Worm (Caenorhabditis elegans): ENCODE measurements around the gene R02D5.1.

The R02D5.1 gene

ce11 chrV:14527210-14527609, 19.2 kb downstream of the R02D5.1 start:
- TF ChIP-seq unc-42 (tag; optimal IDR thresholded peaks at IDR 0.05) (peak; percentile 65), C08G9.2 (tag; optimal IDR thresholded peaks at IDR 0.05) (no peak)

- TF ChIP-seq ets-4 (tag; optimal IDR thresholded peaks at IDR 0.05): no peak
- TF ChIP-seq odd-2 (tag; optimal IDR thresholded peaks at IDR 0.05): no peak
- no peak for TF ChIP-seq fax-1 (tag; optimal IDR thresholded peaks at IDR 0.05)
- no peak for TF ChIP-seq hlh-13 (GFP tag; optimal IDR thresholded peaks at IDR 0.05)
- TF ChIP-seq K09A11.1 (tag; optimal IDR thresholded peaks at IDR 0.05; ENCODE audit: insufficient read depth): no peak
- TF ChIP-seq pha-4 (tag; optimal IDR thresholded peaks at IDR 0.05): no peak
- no peak for TF ChIP-seq hlh-6 (tag; optimal IDR thresholded peaks at IDR 0.05)
- TF ChIP-seq fkh-10 (GFP tag; optimal IDR thresholded peaks at IDR 0.05): no peak
- TF ChIP-seq F13H6.1 (tag; optimal IDR thresholded peaks at IDR 0.05): no peak
- TF ChIP-seq elt-2 (tag; optimal IDR thresholded peaks at IDR 0.05): no peak
- no peak for TF ChIP-seq ahr-1 (tag; optimal IDR thresholded peaks at IDR 0.05)
- TF ChIP-seq C38D4.7 (GFP tag; optimal IDR thresholded peaks at IDR 0.05): no peak
Observed at ce11 chrV:14530813-14531212, 22.8 kb downstream of the R02D5.1 start, which contains the start of gene kcnl-4. Gene kcnl-4, plus strand, starts transcription at chrV:14531113.

- TF ChIP-seq ceh-9 (tag; optimal IDR thresholded peaks at IDR 0.05): no peak
- TF ChIP-seq rnt-1 (tag; optimal IDR thresholded peaks at IDR 0.05): no peak
- TF ChIP-seq hlh-30 (tag; optimal IDR thresholded peaks at IDR 0.05; ENCODE audit: insufficient read depth): no peak
Observed at ce11 chrV:14532374-14532773, 24.3 kb downstream of the R02D5.1 start.

- TF ChIP-seq ceh-19 (GFP tag; optimal IDR thresholded peaks at IDR 0.05): no peak
- TF ChIP-seq ceh-31 (tag; optimal IDR thresholded peaks at IDR 0.05): no peak
- TF ChIP-seq mec-3 (tag; optimal IDR thresholded peaks at IDR 0.05; ENCODE audit: borderline replicate concordance): no peak
- no peak for TF ChIP-seq pat-9 (tag; optimal IDR thresholded peaks at IDR 0.05)
- TF ChIP-seq K02D7.2 (tag; optimal IDR thresholded peaks at IDR 0.05): no peak
- TF ChIP-seq ceh-48 (tag; optimal IDR thresholded peaks at IDR 0.05): no peak
- no peak for TF ChIP-seq hlh-6 (tag; optimal IDR thresholded peaks at IDR 0.05)
- TF ChIP-seq rnt-1 (tag; optimal IDR thresholded peaks at IDR 0.05): no peak
- TF ChIP-seq fkh-10 (GFP tag; optimal IDR thresholded peaks at IDR 0.05): no peak
- TF ChIP-seq sox-2 (GFP tag; IDR thresholded peaks at IDR 0.05): no peak
- no peak for TF ChIP-seq ceh-45 (GFP tag; IDR thresholded peaks at IDR 0.05)
- TF ChIP-seq ceh-24 (tag; optimal IDR thresholded peaks at IDR 0.05): no peak
- no peak for TF ChIP-seq npax-4 (tag; optimal IDR thresholded peaks at IDR 0.05)
Observed at ce11 chrV:14536274-14536673, 28.2 kb downstream of the R02D5.1 start, which contains the start of gene tag-191. Gene tag-191, minus strand, starts transcription at chrV:14536374.

ce11 chrV:14539355-14539754, 31.3 kb downstream of the R02D5.1 start:
- TF ChIP-seq hlh-30 (tag; optimal IDR thresholded peaks at IDR 0.05; ENCODE audit: insufficient read depth) (no peak), zip-5 (tag; optimal IDR thresholded peaks at IDR 0.05) (no peak), fax-1 (tag; optimal IDR thresholded peaks at IDR 0.05) (no peak), sox-4 (tag; optimal IDR thresholded peaks at IDR 0.05) (no peak), unc-55 (GFP tag; optimal IDR thresholded peaks at IDR 0.05) (no peak), ceh-24 (tag; optimal IDR thresholded peaks at IDR 0.05) (no peak), C38D4.7 (GFP tag; optimal IDR thresholded peaks at IDR 0.05) (no peak), ceh-45 (GFP tag; IDR thresholded peaks at IDR 0.05) (no peak), ceh-30 (tag; optimal IDR thresholded peaks at IDR 0.05) (no peak), ceh-19 (GFP tag; optimal IDR thresholded peaks at IDR 0.05) (no peak)

ce11 chrV:14540932-14541331, 32.9 kb downstream of the R02D5.1 start:
- TF ChIP-seq T23F11.4 (GFP tag; optimal IDR thresholded peaks at IDR 0.05) (no peak), tbx-7 (tag; optimal IDR thresholded peaks at IDR 0.05) (no peak), dmd-4 (tag; optimal IDR thresholded peaks at IDR 0.05; ENCODE audit: borderline replicate concordance) (no peak), fkh-6 (tag; optimal IDR thresholded peaks at IDR 0.05) (no peak), odd-2 (tag; optimal IDR thresholded peaks at IDR 0.05) (no peak), K02D7.2 (tag; optimal IDR thresholded peaks at IDR 0.05) (no peak), lin-11 (tag; optimal IDR thresholded peaks at IDR 0.05) (no peak), ceh-14 (tag; optimal IDR thresholded peaks at IDR 0.05) (no peak), ceh-48 (tag; optimal IDR thresholded peaks at IDR 0.05) (no peak), hlh-15 (tag; optimal IDR thresholded peaks at IDR 0.05) (no peak), pros-1 (tag; optimal IDR thresholded peaks at IDR 0.05) (no peak), mec-3 (tag; optimal IDR thresholded peaks at IDR 0.05; ENCODE audit: borderline replicate concordance) (no peak)

Data from whole organism, late embryonic.